Worm (Caenorhabditis elegans) whole organism, young adult: ENCODE data around the gene R13A5.11.

ENCODE experiments used
- C17E4.6 ChIP-seq: fragments of 200-800 bp; sonication (Bioruptor generic); IDR thresholded peaks from 2 replicates; pipeline ENCODE4 v1.3.6; 2022; ENCODE audit warnings: missing genetic modification reagents, missing genetic modification characterization, missing compliant biosample characterization
- F10E7.11 ChIP-seq: sonication (generic microtip); optimal IDR thresholded peaks from 2 replicates; lab custom pipeline; 2017; ENCODE audit warnings: mild to moderate bottlenecking, missing genetic modification characterization, moderate library complexity, missing compliant biosample characterization
- F22D6.2 ChIP-seq: sonication (generic microtip); optimal IDR thresholded peaks from 2 replicates; lab custom pipeline; 2016; ENCODE audit warnings: mild to moderate bottlenecking, missing genetic modification characterization, missing compliant biosample characterization
- F23B12.7 ChIP-seq: sonication (generic microtip); optimal IDR thresholded peaks from 2 replicates; lab custom pipeline; 2017; ENCODE audit warnings: missing genetic modification characterization, mild to moderate bottlenecking, missing compliant biosample characterization, antibody characterized with exemption, moderate library complexity; ENCODE audit not compliant: insufficient read depth
- F49E8.2 ChIP-seq: sonication (generic microtip); optimal IDR thresholded peaks from 3 replicates; lab custom pipeline; 2017; ENCODE audit warnings: missing genetic modification characterization, mild to moderate bottlenecking, missing compliant biosample characterization, antibody characterized with exemption, moderate library complexity; ENCODE audit not compliant: insufficient read depth
- F52B5.7 ChIP-seq: sonication (generic microtip); optimal IDR thresholded peaks from 2 replicates; lab custom pipeline; 2016; ENCODE audit warnings: mild to moderate bottlenecking, missing genetic modification characterization, missing compliant biosample characterization
- F57A8.1 ChIP-seq: fragments of 200-800 bp; sonication (Bioruptor generic); optimal IDR thresholded peaks from 2 replicates; lab custom pipeline; 2018; ENCODE audit warnings: mild to moderate bottlenecking, missing genetic modification characterization, moderate library complexity, missing compliant biosample characterization
- F57C9.4 ChIP-seq: sonication (generic microtip); optimal IDR thresholded peaks from 2 replicates; lab custom pipeline; 2017; ENCODE audit warnings: mild to moderate bottlenecking, missing genetic modification characterization, missing compliant biosample characterization
- T07F8.4 ChIP-seq: sonication (generic microtip); optimal IDR thresholded peaks from 2 replicates; lab custom pipeline; 2016; ENCODE audit warnings: mild to moderate bottlenecking, missing genetic modification characterization, moderate library complexity, missing compliant biosample characterization
- Y53F4B.3 ChIP-seq: fragments of 200-800 bp; sonication (Bioruptor generic); IDR thresholded peaks from 2 replicates; pipeline ENCODE4 v1.3.6; 2022; ENCODE audit warnings: missing genetic modification reagents, missing genetic modification characterization, missing compliant biosample characterization
- Y79H2A.3 ChIP-seq: fragments of 200-800 bp; sonication (Bioruptor generic); conservative IDR thresholded peaks from 2 replicates; pipeline ENCODE4 v1.3.6; 2022; ENCODE audit warnings: missing genetic modification reagents, missing genetic modification characterization, missing compliant biosample characterization
- atf-7 ChIP-seq: sonication (generic microtip); optimal IDR thresholded peaks from 2 replicates; lab custom pipeline; 2017; ENCODE audit warnings: mild to moderate bottlenecking, missing genetic modification characterization, missing compliant biosample characterization
- attf-5 ChIP-seq: fragments of 200-800 bp; sonication (Bioruptor generic); optimal IDR thresholded peaks from 2 replicates; lab custom pipeline; 2018; ENCODE audit warnings: mild to moderate bottlenecking, missing genetic modification characterization, missing compliant biosample characterization
- bed-2 ChIP-seq: fragments of 200-800 bp; sonication (Bioruptor generic); IDR thresholded peaks from 2 replicates; pipeline ENCODE4 v1.3.6; 2022; ENCODE audit warnings: missing genetic modification reagents, missing genetic modification characterization, missing compliant biosample characterization
- cebp-1 ChIP-seq, 2 experiments: fragments of 200-800 bp in 1 of 2; sonication (Bioruptor generic) in 1 of 2; sonication (generic microtip) in 1 of 2; IDR thresholded peaks in 1 of 2; optimal IDR thresholded peaks in 1 of 2; 2 replicates each; pipeline versions ENCODE4 v1.3.6 to Lab custom; 2017 to 2022; ENCODE audit warnings: missing compliant biosample characterization in 2 of 2, missing genetic modification characterization in 2 of 2, mild to moderate bottlenecking in 1 of 2, missing genetic modification reagents in 1 of 2, moderate library complexity in 1 of 2
- ceh-100 ChIP-seq: fragments of 200-800 bp; sonication (Bioruptor generic); IDR thresholded peaks from 2 replicates; pipeline ENCODE4 v1.3.6; 2022; ENCODE audit warnings: missing genetic modification reagents, missing genetic modification characterization, missing compliant biosample characterization
- ceh-27 ChIP-seq: fragments of 200-800 bp; sonication (Bioruptor generic); optimal IDR thresholded peaks from 2 replicates; lab custom pipeline; 2018; ENCODE audit warnings: mild to moderate bottlenecking, missing genetic modification characterization, moderate library complexity, missing compliant biosample characterization
- ceh-91 ChIP-seq: fragments of 200-800 bp; sonication (Bioruptor generic); IDR thresholded peaks from 2 replicates; pipeline ENCODE4 v1.3.6; 2022; ENCODE audit warnings: missing genetic modification reagents, missing genetic modification characterization, missing compliant biosample characterization
- chd-7 ChIP-seq: sonication (generic microtip); optimal IDR thresholded peaks from 2 replicates; lab custom pipeline; 2016; ENCODE audit warnings: mild to moderate bottlenecking, missing genetic modification characterization, moderate library complexity, missing compliant biosample characterization
- dpff-1 ChIP-seq: sonication (generic microtip); optimal IDR thresholded peaks from 2 replicates; lab custom pipeline; 2017; ENCODE audit warnings: mild to moderate bottlenecking, missing genetic modification characterization, missing compliant biosample characterization
- efl-1 ChIP-seq: fragments of 150-350 bp; optimal IDR thresholded peaks from 2 replicates; lab custom pipeline; 2014; ENCODE audit warnings: missing biosample characterization, missing genetic modification reagents, missing genetic modification characterization
- him-1 ChIP-seq: sonication (generic microtip); optimal IDR thresholded peaks from 2 replicates; lab custom pipeline; 2016; ENCODE audit warnings: missing genotype, missing genetic modification reagents, missing genetic modification characterization, missing compliant biosample characterization
- hlh-12 ChIP-seq: sonication (generic microtip); optimal IDR thresholded peaks from 2 replicates; lab custom pipeline; 2016; ENCODE audit warnings: missing genetic modification characterization, missing compliant biosample characterization
- hrde-1 ChIP-seq: sonication (generic microtip); optimal IDR thresholded peaks from 2 replicates; lab custom pipeline; 2016; ENCODE audit warnings: missing genetic modification characterization, mild to moderate bottlenecking, missing compliant biosample characterization, moderate library complexity, missing genotype, missing genetic modification reagents, borderline replicate concordance
- let-607 ChIP-seq, 2 experiments: fragments of 200-800 bp in 1 of 2; sonication (Bioruptor generic) in 1 of 2; sonication (generic microtip) in 1 of 2; optimal IDR thresholded peaks; 2 replicates each; lab custom pipeline; 2016 to 2018; ENCODE audit warnings: mild to moderate bottlenecking in 2 of 2, missing compliant biosample characterization in 2 of 2, missing genetic modification characterization in 2 of 2, moderate library complexity in 2 of 2, missing genotype in 1 of 2
- lin-40 ChIP-seq: sonication (generic microtip); optimal IDR thresholded peaks from 2 replicates; lab custom pipeline; 2016; ENCODE audit warnings: missing genetic modification characterization, mild to moderate bottlenecking, missing compliant biosample characterization, missing genotype, missing genetic modification reagents
- lsl-1 ChIP-seq: fragments of 200-800 bp; sonication (Bioruptor generic); optimal IDR thresholded peaks from 2 replicates; lab custom pipeline; 2018; ENCODE audit warnings: mild to moderate bottlenecking, missing genetic modification characterization, moderate library complexity, missing compliant biosample characterization
- madf-3 ChIP-seq: fragments of 200-800 bp; sonication (Bioruptor generic); IDR thresholded peaks from 2 replicates; pipeline ENCODE4 v1.3.6; 2022; ENCODE audit warnings: missing genetic modification reagents, missing genetic modification characterization, missing compliant biosample characterization
- mel-28 ChIP-seq: sonication (generic microtip); optimal IDR thresholded peaks from 2 replicates; lab custom pipeline; 2016; ENCODE audit warnings: borderline replicate concordance, mild to moderate bottlenecking, missing genetic modification characterization, missing compliant biosample characterization
- nfya-1 ChIP-seq: sonication (generic microtip); optimal IDR thresholded peaks from 2 replicates; lab custom pipeline; 2017; ENCODE audit warnings: antibody characterized with exemption, missing compliant biosample characterization, missing genetic modification characterization, borderline replicate concordance; ENCODE audit not compliant: insufficient read depth
- nhr-120 ChIP-seq: fragments of 200-800 bp; sonication (Bioruptor generic); IDR thresholded peaks from 2 replicates; pipeline ENCODE4 v1.3.6; 2022; ENCODE audit warnings: missing genetic modification characterization, missing compliant biosample characterization
- rec-8 ChIP-seq, 2 experiments: sonication (generic microtip); optimal IDR thresholded peaks; 2 replicates each; lab custom pipeline; 2016; ENCODE audit warnings: mild to moderate bottlenecking in 2 of 2, missing genetic modification characterization in 2 of 2, missing genetic modification reagents in 2 of 2, missing genotype in 2 of 2, missing biosample characterization in 1 of 2, missing compliant biosample characterization in 1 of 2, moderate library complexity in 1 of 2
- repo-1 ChIP-seq: sonication (generic microtip); optimal IDR thresholded peaks from 2 replicates; lab custom pipeline; 2017; ENCODE audit warnings: mild to moderate bottlenecking, missing genetic modification characterization, missing compliant biosample characterization
- rpc-1 ChIP-seq, 2 experiments: fragments of 150-350 bp in 1 of 2; sonication (generic microtip) in 1 of 2; optimal IDR thresholded peaks; 2 replicates each; lab custom pipeline; 2014 to 2018; ENCODE audit warnings: missing biosample characterization in 1 of 2, missing genetic modification characterization in 1 of 2, missing genetic modification reagents in 1 of 2, missing genotype in 1 of 2
- sdz-38 ChIP-seq: sonication (generic microtip); optimal IDR thresholded peaks from 2 replicates; lab custom pipeline; 2016; ENCODE audit warnings: missing genotype, missing genetic modification characterization, missing compliant biosample characterization
- sea-2 ChIP-seq: fragments of 200-800 bp; sonication (Bioruptor generic); IDR thresholded peaks from 2 replicates; pipeline ENCODE4 v1.3.6; 2022; ENCODE audit warnings: missing genetic modification characterization, missing compliant biosample characterization
- tbp1 ChIP-seq: fragments of 200-800 bp; sonication (Bioruptor generic); optimal IDR thresholded peaks from 2 replicates; lab custom pipeline; 2018; ENCODE audit warnings: mild to moderate bottlenecking, missing genetic modification characterization, missing compliant biosample characterization
- tbx-9 ChIP-seq: sonication (generic microtip); optimal IDR thresholded peaks from 2 replicates; lab custom pipeline; 2016; ENCODE audit warnings: borderline replicate concordance, missing genetic modification characterization, inconsistent platforms, missing compliant biosample characterization
- tlf-1 ChIP-seq: fragments of 200-800 bp; sonication (Bioruptor generic); optimal IDR thresholded peaks from 2 replicates; lab custom pipeline; 2018; ENCODE audit warnings: mild to moderate bottlenecking, missing genetic modification characterization, missing compliant biosample characterization
- zfh-2 ChIP-seq: fragments of 200-800 bp; sonication (Bioruptor generic); conservative IDR thresholded peaks from 2 replicates; pipeline ENCODE4 v1.3.6; 2022; ENCODE audit warnings: missing genetic modification reagents, missing genetic modification characterization, missing compliant biosample characterization
- ztf-18 ChIP-seq: sonication (generic microtip); optimal IDR thresholded peaks from 2 replicates; lab custom pipeline; 2016; ENCODE audit warnings: missing genotype, mild to moderate bottlenecking, missing genetic modification characterization, missing compliant biosample characterization
- ztf-26 ChIP-seq: sonication (generic microtip); optimal IDR thresholded peaks from 2 replicates; lab custom pipeline; 2017; ENCODE audit warnings: missing genetic modification characterization, missing compliant biosample characterization
- ztf-28 ChIP-seq: fragments of 200-800 bp; sonication (Bioruptor generic); IDR thresholded peaks from 2 replicates; pipeline ENCODE4 v1.3.6; 2022; ENCODE audit warnings: missing genetic modification reagents, missing genetic modification characterization, missing compliant biosample characterization

Gene R13A5.11

DNA sequence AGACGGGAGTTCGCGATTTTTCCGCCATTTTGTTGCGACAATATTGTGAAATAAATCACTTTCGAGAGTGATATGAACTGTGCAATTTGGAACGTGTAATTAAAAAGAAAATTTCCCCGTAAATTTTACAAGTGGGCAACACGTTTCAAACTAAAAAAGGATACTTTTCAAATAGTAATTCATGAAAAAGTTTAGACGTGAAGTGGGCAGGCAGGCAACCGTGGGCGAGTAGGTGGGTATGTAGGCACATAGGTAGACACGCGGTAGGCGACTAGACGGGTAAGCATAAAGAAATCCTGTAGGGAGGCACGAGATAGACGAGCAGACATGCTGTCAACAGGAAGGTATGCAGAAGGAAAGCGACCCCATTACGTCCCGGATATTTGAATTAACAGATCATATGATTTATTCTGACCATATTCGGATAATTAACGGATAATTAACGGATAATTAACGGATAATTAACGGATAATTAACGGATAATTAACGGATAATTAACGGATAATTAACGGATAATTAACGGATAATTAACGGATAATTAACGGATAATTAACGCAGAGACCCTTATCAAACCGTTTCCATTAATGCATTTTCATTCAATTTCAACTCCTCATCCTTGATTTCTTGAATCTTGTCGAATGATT lies at the start of gene R13A5.11:
Gene R13A5.11, minus strand, starts transcription at position 51 of the 644 bp plus-strand sequence.
- TF ChIP-seq F52B5.7 (tag; lab: Kevin White, UChicago) (no peak), bed-2 (GFP tag; lab: Robert Waterston, UW) (no peak), atf-7 (tag; lab: Kevin White, UChicago) (no peak), T07F8.4 (tag; lab: Kevin White, UChicago) (no peak), Y53F4B.3 (no peak), tlf-1 (GFP tag; lab: Kevin White, UChicago) (no peak), nhr-120 (GFP tag; lab: Robert Waterston, UW) (no peak), hrde-1 (tag; lab: Kevin White, UChicago) (no peak), F22D6.2 (tag; lab: Kevin White, UChicago) (no peak), dpff-1 (tag; lab: Kevin White, UChicago) (no peak), ceh-27 (GFP tag; lab: Kevin White, UChicago) (no peak), efl-1 (GFP tag; lab: Kevin White, UChicago) (no peak), tbp1 (GFP tag; lab: Kevin White, UChicago) (no peak), him-1 (tag; lab: Kevin White, UChicago) (no peak), ceh-100 (no peak)
- TF ChIP-seq, all 124 proteins: peak for 0

DNA sequence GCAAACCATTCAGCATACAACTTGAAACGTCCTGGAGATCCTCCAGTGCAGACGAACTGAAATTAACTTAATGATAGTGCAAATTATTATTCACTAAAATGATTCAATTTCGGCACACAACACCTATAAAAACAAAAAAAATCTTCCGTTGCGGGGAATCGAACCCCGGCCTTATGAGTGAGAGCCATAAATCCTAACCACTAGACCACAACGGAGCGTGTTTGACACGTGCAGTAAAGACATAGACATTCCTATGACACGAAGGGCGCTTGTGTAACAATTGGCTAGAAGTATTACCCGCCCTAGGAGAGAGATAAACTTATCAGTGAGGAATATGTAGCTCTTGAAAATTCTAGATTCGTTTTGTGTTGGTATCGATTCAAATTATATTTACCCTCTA lies 48.9 kb upstream of the R13A5.11 start:
- TF ChIP-seq F23B12.7 (tag; lab: Kevin White, UChicago) (no peak), zfh-2 (GFP tag; lab: Robert Waterston, UW) (no peak), ztf-26 (tag; lab: Kevin White, UChicago) (no peak), F10E7.11 (tag; lab: Kevin White, UChicago) (no peak), madf-3 (0 out of 2 replicates have a peak, but pooled peaks have one; percentile 14), lin-40 (tag; lab: Kevin White, UChicago) (peak; percentile 42), tbx-9 (no peak), attf-5 (GFP tag; lab: Kevin White, UChicago) (peak; percentile 47), F22D6.2 (tag; lab: Kevin White, UChicago) (no peak), tlf-1 (GFP tag; lab: Kevin White, UChicago) (no peak), cebp-1 (GFP tag; IDR thresholded peaks at IDR 0.05; lab: Robert Waterston, UW) (no peak), cebp-1 (tag; optimal IDR thresholded peaks at IDR 0.05; lab: Kevin White, UChicago) (peak; percentile 54), ztf-18 (tag; lab: Kevin White, UChicago) (peak; percentile 56), chd-7 (tag; lab: Kevin White, UChicago) (peak; percentile 3), F57A8.1 (GFP tag; lab: Kevin White, UChicago) (no peak), ceh-100 (no peak; the same call in 1 of the 2 replicates), ztf-28 (0 out of 2 replicates have a peak, but pooled peaks have one; percentile 42), hlh-12 (tag; lab: Kevin White, UChicago) (peak; percentile 61), let-607 (tag; optimal IDR thresholded peaks at IDR 0.05; lab: Kevin White, UChicago) (no peak), F49E8.2 (tag; lab: Kevin White, UChicago) (peak; percentile 45), rec-8 (tag; optimal IDR thresholded peaks at IDR 0.05; lab: Kevin White, UChicago) (peak in 1 of 2 experiments; percentile 30), C17E4.6 (GFP tag; lab: Robert Waterston, UW) (0 out of 2 replicates have a peak, but pooled peaks have one; percentile 39), F52B5.7 (tag; lab: Kevin White, UChicago) (no peak), F57C9.4 (tag; lab: Kevin White, UChicago) (no peak), sdz-38 (tag; lab: Kevin White, UChicago) (no peak), mel-28 (tag; lab: Kevin White, UChicago) (no peak), Y79H2A.3 (no peak), ceh-91 (GFP tag; lab: Robert Waterston, UW) (no peak), lsl-1 (GFP tag; lab: Kevin White, UChicago) (peak; percentile 29), sea-2 (GFP tag; lab: Robert Waterston, UW) (no peak), nfya-1 (tag; lab: Kevin White, UChicago) (no peak), efl-1 (GFP tag; lab: Kevin White, UChicago) (no peak), rpc-1 (optimal IDR thresholded peaks at IDR 0.05; lab: Kevin White, UChicago) (peak; percentile 71), rpc-1 (tag; optimal IDR thresholded peaks at IDR 0.05; lab: Kevin White, UChicago) (peak; percentile 88), repo-1 (tag; lab: Kevin White, UChicago) (peak; percentile 1)
